Worm (Caenorhabditis elegans) whole organism, L4/young adult: ENCODE results near the gene ZK816.1.

Experiments
- W03F9.2 ChIP-seq: fragments of 150-350 bp; optimal IDR thresholded peaks from 2 replicates; lab custom pipeline; 2014; ENCODE audit warnings: missing biosample characterization, missing genetic modification characterization
- dao-5 ChIP-seq: sonication (generic microtip); optimal IDR thresholded peaks from 2 replicates; lab custom pipeline; 2016; ENCODE audit warnings: missing genotype, missing genetic modification characterization, moderate library complexity, missing compliant biosample characterization
- him-1 ChIP-seq: sonication (generic microtip); optimal IDR thresholded peaks from 2 replicates; lab custom pipeline; 2016; ENCODE audit warnings: missing genotype, missing genetic modification reagents, missing genetic modification characterization, missing compliant biosample characterization

ce11 chrX:3399917-3400316 is 48.4 kb downstream of the ZK816.1 start, which contains the start of gene cht-1:
- no peak for TF ChIP-seq him-1 (tag; lab: Kevin White, UChicago)
- no peak for TF ChIP-seq W03F9.2
- no peak for TF ChIP-seq dao-5 (tag; lab: Kevin White, UChicago)
